Fruit fly (Drosophila melanogaster) whole organism, embryonic: Measurements from ENCODE around the gene CG1607.
A peak's percentile ranks its signal among the peaks of the same experiment; 100 is the strongest.

Experiments
- ATbp ChIP-seq: fragments of 200-800 bp; sonication (Bioruptor generic); optimal IDR thresholded peaks from 2 replicates; lab custom pipeline; 2017; ENCODE audit warnings: missing biosample characterization, mild to moderate bottlenecking, missing genetic modification characterization, missing genetic modification reagents
- BEAF-32 ChIP-seq: fragments of 200-800 bp; sonication (Bioruptor generic); optimal IDR thresholded peaks from 3 replicates; lab custom pipeline; 2017; ENCODE audit warnings: missing biosample characterization, missing genetic modification characterization, mild to moderate bottlenecking, moderate library complexity, missing genetic modification reagents
- CG1024 ChIP-seq: fragments of 200-800 bp; sonication (Bioruptor generic); IDR thresholded peaks from 2 replicates; pipeline ENCODE4 v1.3.6; 2022; ENCODE audit warnings: missing biosample characterization, missing genetic modification characterization
- CG10321 ChIP-seq: fragments of 200-800 bp; sonication (Bioruptor generic); IDR thresholded peaks from 2 replicates; pipeline ENCODE4 v1.3.6; 2022; ENCODE audit warnings: missing biosample characterization, missing genetic modification characterization
- CG11085 ChIP-seq: fragments of 200-800 bp; sonication (Bioruptor generic); IDR thresholded peaks from 2 replicates; pipeline ENCODE4 v1.3.6; 2022; ENCODE audit warnings: missing biosample characterization, missing genetic modification characterization
- CG11398 ChIP-seq: fragments of 200-800 bp; sonication (Bioruptor generic); optimal IDR thresholded peaks from 2 replicates; lab custom pipeline; 2016; ENCODE audit warnings: missing biosample characterization, missing genetic modification characterization
- CG13123 ChIP-seq: fragments of 200-800 bp; sonication (Bioruptor generic); optimal IDR thresholded peaks from 2 replicates; lab custom pipeline; 2016; ENCODE audit warnings: missing biosample characterization, missing genetic modification characterization
- CG16815 ChIP-seq: fragments of 200-800 bp; sonication (Bioruptor generic); optimal IDR thresholded peaks from 3 replicates; lab custom pipeline; 2017; ENCODE audit warnings: missing biosample characterization, mild to moderate bottlenecking, missing genetic modification characterization
- CG18011 ChIP-seq: fragments of 200-800 bp; sonication (Bioruptor generic); optimal IDR thresholded peaks from 2 replicates; lab custom pipeline; 2017; ENCODE audit warnings: missing biosample characterization, missing genetic modification characterization, mild to moderate bottlenecking, moderate library complexity, missing genotype
- CG18619 ChIP-seq: fragments of 200-800 bp; sonication (Bioruptor generic); optimal IDR thresholded peaks from 3 replicates; lab custom pipeline; 2017; ENCODE audit warnings: missing biosample characterization, mild to moderate bottlenecking, missing genetic modification characterization
- CG2120 ChIP-seq: fragments of 200-800 bp; sonication (Bioruptor generic); optimal IDR thresholded peaks from 3 replicates; lab custom pipeline; 2016; ENCODE audit warnings: missing biosample characterization, missing genetic modification characterization
- CG3065 ChIP-seq: fragments of 200-800 bp; sonication (Bioruptor generic); optimal IDR thresholded peaks from 2 replicates; lab custom pipeline; 2016; ENCODE audit warnings: missing biosample characterization, missing genetic modification characterization
- CG32772 ChIP-seq: fragments of 200-800 bp; sonication (Bioruptor generic); IDR thresholded peaks from 2 replicates; pipeline ENCODE4 v1.3.6; 2022; ENCODE audit warnings: missing biosample characterization, missing genetic modification characterization
- CG3838 ChIP-seq: fragments of 200-800 bp; sonication (Bioruptor generic); optimal IDR thresholded peaks from 3 replicates; lab custom pipeline; 2016; ENCODE audit warnings: missing biosample characterization, missing genetic modification characterization
- CG3995 ChIP-seq: fragments of 200-800 bp; sonication (Bioruptor generic); optimal IDR thresholded peaks from 3 replicates; lab custom pipeline; 2016; ENCODE audit warnings: missing biosample characterization, missing genetic modification characterization
- CG4360 ChIP-seq: fragments of 200-800 bp; sonication (Bioruptor generic); IDR thresholded peaks from 2 replicates; pipeline ENCODE4 v1.3.6; 2022; ENCODE audit warnings: missing biosample characterization, missing genetic modification characterization
- CG43689 ChIP-seq: fragments of 200-800 bp; sonication (Bioruptor generic); IDR thresholded peaks from 2 replicates; pipeline ENCODE4 v1.3.6; 2022; ENCODE audit warnings: missing biosample characterization, missing genetic modification characterization
- CG4424 ChIP-seq: fragments of 200-800 bp; sonication (Bioruptor generic); optimal IDR thresholded peaks from 3 replicates; lab custom pipeline; 2016; ENCODE audit warnings: missing biosample characterization, missing genetic modification characterization
- CG4707 ChIP-seq: fragments of 200-800 bp; sonication (Bioruptor generic); optimal IDR thresholded peaks from 2 replicates; lab custom pipeline; 2018; ENCODE audit warnings: missing biosample characterization, mild to moderate bottlenecking, missing genetic modification characterization, moderate library complexity
- CG4730 ChIP-seq: fragments of 200-800 bp; sonication (Bioruptor generic); IDR thresholded peaks from 2 replicates; pipeline ENCODE4 v1.3.6; 2022; ENCODE audit warnings: missing biosample characterization, missing genetic modification characterization
- CG6272 ChIP-seq: fragments of 200-800 bp; sonication (Bioruptor generic); IDR thresholded peaks from 2 replicates; pipeline ENCODE4 v1.3.6; 2022; ENCODE audit warnings: missing biosample characterization, missing genetic modification characterization
- CG7987 ChIP-seq: fragments of 200-800 bp; sonication (Bioruptor generic); optimal IDR thresholded peaks from 2 replicates; lab custom pipeline; 2018; ENCODE audit warnings: missing biosample characterization, mild to moderate bottlenecking, missing genetic modification characterization, moderate library complexity
- CG9727 ChIP-seq: fragments of 200-800 bp; sonication (Bioruptor generic); optimal IDR thresholded peaks from 3 replicates; lab custom pipeline; 2017; ENCODE audit warnings: missing biosample characterization, mild to moderate bottlenecking, missing genetic modification characterization
- Hr3 ChIP-seq: fragments of 200-800 bp; sonication (Bioruptor generic); optimal IDR thresholded peaks from 3 replicates; lab custom pipeline; 2016; ENCODE audit warnings: missing biosample characterization, missing genetic modification characterization
- Lpt ChIP-seq: fragments of >200 bp; optimal IDR thresholded peaks from 2 replicates; lab custom pipeline; 2018; ENCODE audit warnings: missing biosample characterization, missing genetic modification characterization
- MBD-R2 ChIP-seq: fragments of 200-800 bp; sonication (Bioruptor generic); IDR thresholded peaks from 2 replicates; pipeline ENCODE4 v1.3.6; 2022; ENCODE audit warnings: missing biosample characterization, missing genetic modification characterization
- Mrtf ChIP-seq: fragments of 200-800 bp; sonication (Bioruptor generic); IDR thresholded peaks from 3 replicates; pipeline ENCODE4 v1.3.6; 2022; ENCODE audit warnings: missing biosample characterization, missing genetic modification characterization
- Ravus ChIP-seq: fragments of 200-800 bp; sonication (Bioruptor generic); IDR thresholded peaks from 2 replicates; pipeline ENCODE4 v1.3.6; 2022; ENCODE audit warnings: missing biosample characterization, missing genetic modification characterization
- Xbp1 ChIP-seq: fragments of 200-800 bp; sonication (Bioruptor generic); optimal IDR thresholded peaks from 3 replicates; lab custom pipeline; 2016; ENCODE audit warnings: missing biosample characterization, mild to moderate bottlenecking, missing genetic modification characterization
- bowl ChIP-seq: fragments of 200-800 bp; sonication (Bioruptor generic); IDR thresholded peaks from 2 replicates; pipeline ENCODE4 v1.3.6; 2022; ENCODE audit warnings: missing biosample characterization, missing genetic modification characterization
- caup ChIP-seq: fragments of 200-800 bp; sonication (Bioruptor generic); optimal IDR thresholded peaks from 3 replicates; lab custom pipeline; 2017; ENCODE audit warnings: missing biosample characterization, mild to moderate bottlenecking, missing genetic modification characterization, moderate library complexity; ENCODE audit not compliant: severe bottlenecking
- cwo ChIP-seq: fragments of 200-800 bp; sonication (Bioruptor generic); optimal IDR thresholded peaks from 3 replicates; lab custom pipeline; 2017; ENCODE audit warnings: missing biosample characterization, missing genetic modification characterization, mild to moderate bottlenecking, moderate library complexity, missing genetic modification reagents
- dmrt99B ChIP-seq: fragments of 200-800 bp; sonication (Bioruptor generic); optimal IDR thresholded peaks from 2 replicates; lab custom pipeline; 2018; ENCODE audit warnings: missing biosample characterization, mild to moderate bottlenecking, missing genetic modification characterization, moderate library complexity
- dpn ChIP-seq, 2 experiments: fragments of 200-800 bp; sonication (Bioruptor generic); optimal IDR thresholded peaks; 3 replicates each; lab custom pipeline; 2016; ENCODE audit warnings: missing biosample characterization in 2 of 2, missing genetic modification characterization in 2 of 2
- eve ChIP-seq, 2 experiments: fragments of >200 bp; optimal IDR thresholded peaks; 2 replicates each; lab custom pipeline; 2017; ENCODE audit warnings: missing biosample characterization in 2 of 2, missing genetic modification characterization in 2 of 2
- exex ChIP-seq: fragments of 200-800 bp; sonication (Bioruptor generic); optimal IDR thresholded peaks from 4 replicates; lab custom pipeline; 2018; ENCODE audit warnings: missing biosample characterization, mild to moderate bottlenecking, missing genetic modification characterization, moderate library complexity
- gcm2 ChIP-seq: fragments of 200-800 bp; sonication (Bioruptor generic); optimal IDR thresholded peaks from 2 replicates; lab custom pipeline; 2016; ENCODE audit warnings: missing biosample characterization, missing genetic modification characterization
- gro ChIP-seq: fragments of 200-800 bp; sonication (Bioruptor generic); optimal IDR thresholded peaks from 2 replicates; lab custom pipeline; 2016; ENCODE audit warnings: missing biosample characterization, missing genetic modification characterization
- gsb ChIP-seq: fragments of 200-800 bp; sonication (Bioruptor generic); IDR thresholded peaks from 2 replicates; pipeline ENCODE4 v1.3.6; 2022; ENCODE audit warnings: missing biosample characterization, missing genetic modification characterization
- gt ChIP-seq: fragments of 200-800 bp; sonication (Bioruptor generic); IDR thresholded peaks from 2 replicates; pipeline ENCODE4 v1.3.6; 2022; ENCODE audit warnings: missing biosample characterization, missing genetic modification characterization
- nerfin-1 ChIP-seq: fragments of 200-800 bp; sonication (Bioruptor generic); optimal IDR thresholded peaks from 3 replicates; lab custom pipeline; 2019; ENCODE audit warnings: missing biosample characterization, mild to moderate bottlenecking, missing genetic modification characterization, moderate library complexity
- onecut ChIP-seq: fragments of 200-800 bp; sonication (Bioruptor generic); IDR thresholded peaks from 2 replicates; pipeline ENCODE4 v1.3.6; 2022; ENCODE audit warnings: missing biosample characterization, missing genetic modification characterization
- sc ChIP-seq, 3 experiments: fragments of >200 bp in 2 of 3; fragments of 200-800 bp in 1 of 3; sonication (Bioruptor generic) in 1 of 3; optimal IDR thresholded peaks; 2 replicates in 2 of 3; 3 replicates in 1 of 3; lab custom pipeline; 2017; ENCODE audit warnings: mild to moderate bottlenecking in 1 of 3, missing biosample characterization in 1 of 3, missing genetic modification characterization in 1 of 3, missing genetic modification reagents in 1 of 3
- scrt ChIP-seq: fragments of 200-800 bp; sonication (Bioruptor generic); optimal IDR thresholded peaks from 2 replicates; lab custom pipeline; 2018; ENCODE audit warnings: missing biosample characterization, mild to moderate bottlenecking, missing genetic modification characterization, moderate library complexity
- sqz ChIP-seq: fragments of 200-800 bp; sonication (Bioruptor generic); optimal IDR thresholded peaks from 3 replicates; lab custom pipeline; 2018; ENCODE audit warnings: missing biosample characterization, mild to moderate bottlenecking, missing genetic modification characterization
- tgo ChIP-seq: fragments of 200-800 bp; sonication (Bioruptor generic); IDR thresholded peaks from 3 replicates; pipeline ENCODE4 v1.3.6; 2022; ENCODE audit warnings: missing biosample characterization, missing genetic modification characterization
- tin ChIP-seq: fragments of 200-800 bp; sonication (Bioruptor generic); optimal IDR thresholded peaks from 3 replicates; lab custom pipeline; 2016; ENCODE audit warnings: missing biosample characterization, missing genetic modification characterization
- tup ChIP-seq: fragments of 200-800 bp; sonication (Bioruptor generic); optimal IDR thresholded peaks from 2 replicates; lab custom pipeline; 2016; ENCODE audit warnings: missing biosample characterization, mild to moderate bottlenecking, missing genetic modification characterization, moderate library complexity
- unc-4 ChIP-seq: fragments of 200-800 bp; sonication (Bioruptor generic); IDR thresholded peaks from 2 replicates; pipeline ENCODE4 v1.3.6; 2022; ENCODE audit warnings: missing biosample characterization, missing genetic modification characterization; ENCODE audit not compliant: partially characterized antibody
- usp ChIP-seq: fragments of >200 bp; optimal IDR thresholded peaks from 2 replicates; lab custom pipeline; 2017; ENCODE audit warnings: missing biosample characterization, missing genetic modification characterization
- zfh2 ChIP-seq: fragments of 200-800 bp; sonication (Bioruptor generic); optimal IDR thresholded peaks from 2 replicates; lab custom pipeline; 2016; ENCODE audit warnings: missing biosample characterization, missing genetic modification characterization

Gene CG1607

dm6 chr3R:31381216-31381688 is 657 bp upstream of the CG1607 start (continued):
- no peak for TF ChIP-seq CG3995 (GFP tag; lab: Kevin White, UChicago)
- TF ChIP-seq tin (GFP tag; lab: Kevin White, UChicago), result no peak
- peak; percentile 56 for TF ChIP-seq ATbp (GFP tag; lab: Kevin White, UChicago)
- peak; percentile 87 for TF ChIP-seq CG2120 (GFP tag; lab: Kevin White, UChicago)
- TF ChIP-seq scrt (GFP tag; lab: Kevin White, UChicago), result no peak
- no peak for TF ChIP-seq CG10321 (GFP tag; lab: Robert Waterston, UW)
- TF ChIP-seq gcm2, result no peak
- 0 out of 2 replicates have a peak, but pooled peaks have one; percentile 8 for TF ChIP-seq CG4730 (GFP tag; lab: Robert Waterston, UW)
- TF ChIP-seq MBD-R2 (GFP tag; lab: Robert Waterston, UW), result peak; percentile 39; the same call in 1 of the 2 replicates
- TF ChIP-seq gsb, result no peak
- no peak for TF ChIP-seq CG43689 (GFP tag; lab: Robert Waterston, UW)
- peak; percentile 36 to 60 for TF ChIP-seq dpn (GFP tag; optimal IDR thresholded peaks at IDR 0.05; lab: Kevin White, UChicago)
- TF ChIP-seq sqz (GFP tag; lab: Kevin White, UChicago), result no peak
- no peak for TF ChIP-seq gt (GFP tag; lab: Robert Waterston, UW)
- TF ChIP-seq usp (GFP tag; lab: Kevin White, UChicago), result no peak
- no peak for TF ChIP-seq tup (GFP tag; lab: Kevin White, UChicago)
- TF ChIP-seq bowl (GFP tag; lab: Robert Waterston, UW), result no peak
- no peak for TF ChIP-seq CG4360 (GFP tag; lab: Robert Waterston, UW)
- peak; percentile 30; the same call in 1 of the 3 replicates for TF ChIP-seq tgo (GFP tag; lab: Robert Waterston, UW)
- 0 out of 2 replicates have a peak, but pooled peaks have one; percentile 39 for TF ChIP-seq CG11085 (GFP tag; lab: Robert Waterston, UW)
- 0 out of 2 replicates have a peak, but pooled peaks have one; percentile 13 for TF ChIP-seq CG32772 (GFP tag; lab: Robert Waterston, UW)
- TF ChIP-seq Xbp1 (GFP tag; lab: Kevin White, UChicago), result peak; percentile 50
- TF ChIP-seq onecut (GFP tag; lab: Robert Waterston, UW), result no peak
- TF ChIP-seq caup (GFP tag; lab: Kevin White, UChicago), result peak; percentile 40
- no peak for TF ChIP-seq unc-4
- TF ChIP-seq CG6272 (GFP tag; lab: Robert Waterston, UW), result no peak
- no peak for TF ChIP-seq Mrtf (GFP tag; lab: Robert Waterston, UW)
- no peak for TF ChIP-seq sc (optimal IDR thresholded peaks at IDR 0.05; lab: Kevin White, UChicago)
- no peak for TF ChIP-seq sc (GFP tag; optimal IDR thresholded peaks at IDR 0.05; lab: Kevin White, UChicago)
- TF ChIP-seq BEAF-32 (GFP tag; lab: Kevin White, UChicago), result no peak
- TF ChIP-seq exex (tag; lab: Kevin White, UChicago), result no peak
- TF ChIP-seq dmrt99B, result peak; percentile 47
- TF ChIP-seq CG18011 (GFP tag; lab: Kevin White, UChicago), result peak; percentile 14
- peak; percentile 20 for TF ChIP-seq CG3838 (GFP tag; lab: Kevin White, UChicago)
- TF ChIP-seq eve (GFP tag; optimal IDR thresholded peaks at IDR 0.05; lab: Kevin White, UChicago), result no peak
- TF ChIP-seq CG16815 (GFP tag; lab: Kevin White, UChicago), result peak; percentile 19
- TF ChIP-seq CG18619, result peak; percentile 46
- TF ChIP-seq Lpt (GFP tag; lab: Kevin White, UChicago), result no peak
- peak; percentile 14 for TF ChIP-seq CG9727 (GFP tag; lab: Kevin White, UChicago)
- no peak for TF ChIP-seq CG7987 (GFP tag; lab: Kevin White, UChicago)
- no peak for TF ChIP-seq Ravus (GFP tag; lab: Robert Waterston, UW)
- TF ChIP-seq CG1024, result no peak
- TF ChIP-seq zfh2 (GFP tag; lab: Kevin White, UChicago), result peak; percentile 60
- peak; percentile 41 for TF ChIP-seq cwo (GFP tag; lab: Kevin White, UChicago)
- peak; percentile 50 for TF ChIP-seq CG11398 (GFP tag; lab: Kevin White, UChicago)
- no peak for TF ChIP-seq gro (GFP tag; lab: Kevin White, UChicago)
- peak; percentile 39 for TF ChIP-seq CG4707 (GFP tag; lab: Kevin White, UChicago)
- TF ChIP-seq CG4424, result no peak
- TF ChIP-seq CG3065 (GFP tag; lab: Kevin White, UChicago), result no peak
- no peak for TF ChIP-seq nerfin-1 (tag; lab: Kevin White, UChicago)
- no peak for TF ChIP-seq CG13123 (GFP tag; lab: Kevin White, UChicago)
- peak; percentile 47 for TF ChIP-seq Hr3 (GFP tag; lab: Kevin White, UChicago)
